Worm (Caenorhabditis elegans) whole organism, L3 larva: ENCODE results near the gene chd-3.

Experiments
- R02D3.7 ChIP-seq: fragments of 150-350 bp; optimal IDR thresholded peaks from 2 replicates; lab custom pipeline; 2014; ENCODE audit warnings: missing biosample characterization, missing genetic modification characterization
- aly-2 ChIP-seq: fragments of 150-350 bp; optimal IDR thresholded peaks from 2 replicates; lab custom pipeline; 2014; ENCODE audit warnings: missing biosample characterization, missing genetic modification characterization
- ama-1 ChIP-seq: fragments of 150-350 bp; optimal IDR thresholded peaks from 2 replicates; lab custom pipeline; 2018
- ceh-28 ChIP-seq: fragments of 150-350 bp; optimal IDR thresholded peaks from 2 replicates; lab custom pipeline; 2014; ENCODE audit warnings: missing biosample characterization, missing genetic modification reagents, missing genetic modification characterization
- ceh-82 ChIP-seq: fragments of 150-350 bp; optimal IDR thresholded peaks from 2 replicates; lab custom pipeline; 2014; ENCODE audit warnings: missing biosample characterization, missing genetic modification characterization
- daf-12 ChIP-seq: fragments of 150-350 bp; optimal IDR thresholded peaks from 2 replicates; lab custom pipeline; 2014; ENCODE audit warnings: missing biosample characterization, missing genetic modification reagents, missing genetic modification characterization
- egl-5 ChIP-seq: fragments of 150-350 bp; optimal IDR thresholded peaks from 2 replicates; lab custom pipeline; 2017; ENCODE audit warnings: missing biosample characterization, missing genetic modification reagents, missing genetic modification characterization, inconsistent platforms
- elt-2 ChIP-seq: sonication (generic microtip); optimal IDR thresholded peaks from 2 replicates; lab custom pipeline; 2016; ENCODE audit warnings: missing genetic modification reagents, mild to moderate bottlenecking, missing genetic modification characterization, missing compliant biosample characterization
- elt-3 ChIP-seq, 3 experiments: fragments of 150-350 bp in 1 of 3; sonication (generic microtip) in 2 of 3; optimal IDR thresholded peaks; 2 replicates in 2 of 3; 4 replicates in 1 of 3; lab custom pipeline; 2014 to 2017; ENCODE audit warnings: missing biosample characterization in 3 of 3, missing genetic modification characterization in 3 of 3
- eor-1 ChIP-seq, 2 experiments: fragments of 150-350 bp; optimal IDR thresholded peaks; 2 replicates each; lab custom pipeline; 2014 to 2018; ENCODE audit warnings: missing biosample characterization in 2 of 2, missing genetic modification characterization in 2 of 2
- fkh-10 ChIP-seq: sonication (generic microtip); optimal IDR thresholded peaks from 2 replicates; lab custom pipeline; 2017; ENCODE audit warnings: missing biosample characterization, missing genetic modification reagents, missing genetic modification characterization
- fkh-2 ChIP-seq: fragments of 150-350 bp; optimal IDR thresholded peaks from 2 replicates; lab custom pipeline; 2014; ENCODE audit warnings: missing biosample characterization, missing genetic modification reagents, missing genetic modification characterization
- fos-1 ChIP-seq: fragments of 150-350 bp; optimal IDR thresholded peaks from 2 replicates; lab custom pipeline; 2014; ENCODE audit warnings: missing biosample characterization, missing genetic modification characterization
- hmg-11 ChIP-seq: sonication (generic microtip); optimal IDR thresholded peaks from 2 replicates; lab custom pipeline; 2016; ENCODE audit warnings: missing genetic modification characterization, missing compliant biosample characterization
- jun-1 ChIP-seq: fragments of 150-350 bp; optimal IDR thresholded peaks from 2 replicates; lab custom pipeline; 2014; ENCODE audit warnings: missing biosample characterization, missing genetic modification reagents, missing genetic modification characterization
- lin-15B ChIP-seq: fragments of 150-350 bp; optimal IDR thresholded peaks from 2 replicates; lab custom pipeline; 2014; ENCODE audit warnings: missing biosample characterization, missing genetic modification characterization
- lin-39 ChIP-seq: fragments of 150-350 bp; optimal IDR thresholded peaks from 2 replicates; lab custom pipeline; 2018; ENCODE audit warnings: missing biosample characterization, missing genetic modification reagents, missing genetic modification characterization
- lsy-12 ChIP-seq: sonication (generic microtip); optimal IDR thresholded peaks from 2 replicates; lab custom pipeline; 2016; ENCODE audit warnings: mild to moderate bottlenecking, missing genetic modification characterization, missing compliant biosample characterization
- mdl-1 ChIP-seq: fragments of 150-350 bp; optimal IDR thresholded peaks from 2 replicates; lab custom pipeline; 2014; ENCODE audit warnings: missing biosample characterization, missing genetic modification characterization
- nfya-1 ChIP-seq: sonication (generic microtip); optimal IDR thresholded peaks from 2 replicates; lab custom pipeline; 2017; ENCODE audit warnings: missing genetic modification characterization, mild to moderate bottlenecking, missing compliant biosample characterization, antibody characterized with exemption, moderate library complexity; ENCODE audit not compliant: insufficient read depth
- nhr-11 ChIP-seq: fragments of 150-350 bp; optimal IDR thresholded peaks from 2 replicates; lab custom pipeline; 2014; ENCODE audit warnings: missing biosample characterization, missing genetic modification characterization
- nhr-12 ChIP-seq: fragments of 150-350 bp; optimal IDR thresholded peaks from 2 replicates; lab custom pipeline; 2014; ENCODE audit warnings: missing biosample characterization, missing genetic modification characterization
- nhr-23 ChIP-seq: fragments of 150-350 bp; optimal IDR thresholded peaks from 2 replicates; lab custom pipeline; 2014; ENCODE audit warnings: missing biosample characterization, missing genetic modification reagents, missing genetic modification characterization
- nhr-237 ChIP-seq: fragments of 150-350 bp; optimal IDR thresholded peaks from 2 replicates; lab custom pipeline; 2014; ENCODE audit warnings: missing biosample characterization, missing genetic modification characterization
- nhr-25 ChIP-seq: sonication (generic microtip); optimal IDR thresholded peaks from 2 replicates; lab custom pipeline; 2017; ENCODE audit warnings: missing biosample characterization, missing genetic modification characterization
- nhr-28 ChIP-seq: fragments of 150-350 bp; optimal IDR thresholded peaks from 2 replicates; lab custom pipeline; 2014; ENCODE audit warnings: missing biosample characterization, missing genetic modification characterization
- nhr-67 ChIP-seq: fragments of 150-350 bp; optimal IDR thresholded peaks from 2 replicates; lab custom pipeline; 2014; ENCODE audit warnings: missing biosample characterization, missing genetic modification characterization
- nhr-77 ChIP-seq: fragments of 150-350 bp; optimal IDR thresholded peaks from 2 replicates; lab custom pipeline; 2014; ENCODE audit warnings: missing biosample characterization, missing genetic modification characterization
- pha-4 ChIP-seq: fragments of 150-350 bp; optimal IDR thresholded peaks from 2 replicates; lab custom pipeline; 2014; ENCODE audit warnings: missing biosample characterization, missing genetic modification reagents, missing genetic modification characterization
- pqm-1 ChIP-seq: fragments of 150-350 bp; optimal IDR thresholded peaks from 2 replicates; lab custom pipeline; 2017; ENCODE audit warnings: missing biosample characterization, missing genetic modification characterization, inconsistent platforms
- sea-2 ChIP-seq: fragments of 150-350 bp; sonication (generic microtip); optimal IDR thresholded peaks from 4 replicates; lab custom pipeline; 2014; ENCODE audit warnings: missing biosample characterization, missing genetic modification reagents, missing genetic modification characterization
- skn-1 ChIP-seq: fragments of 150-350 bp; optimal IDR thresholded peaks from 2 replicates; lab custom pipeline; 2014; ENCODE audit warnings: missing biosample characterization, missing genetic modification characterization
- snpc-4 ChIP-seq: fragments of 150-350 bp; optimal IDR thresholded peaks from 2 replicates; lab custom pipeline; 2014; ENCODE audit warnings: missing biosample characterization, missing genetic modification characterization
- tbx-2 ChIP-seq: sonication (generic microtip); optimal IDR thresholded peaks from 2 replicates; lab custom pipeline; 2016; ENCODE audit warnings: mild to moderate bottlenecking, missing genetic modification characterization, missing compliant biosample characterization
- unc-39 ChIP-seq: sonication (generic microtip); optimal IDR thresholded peaks from 4 replicates; lab custom pipeline; 2017; ENCODE audit warnings: missing biosample characterization, missing genetic modification characterization

Gene chd-3

DNA sequence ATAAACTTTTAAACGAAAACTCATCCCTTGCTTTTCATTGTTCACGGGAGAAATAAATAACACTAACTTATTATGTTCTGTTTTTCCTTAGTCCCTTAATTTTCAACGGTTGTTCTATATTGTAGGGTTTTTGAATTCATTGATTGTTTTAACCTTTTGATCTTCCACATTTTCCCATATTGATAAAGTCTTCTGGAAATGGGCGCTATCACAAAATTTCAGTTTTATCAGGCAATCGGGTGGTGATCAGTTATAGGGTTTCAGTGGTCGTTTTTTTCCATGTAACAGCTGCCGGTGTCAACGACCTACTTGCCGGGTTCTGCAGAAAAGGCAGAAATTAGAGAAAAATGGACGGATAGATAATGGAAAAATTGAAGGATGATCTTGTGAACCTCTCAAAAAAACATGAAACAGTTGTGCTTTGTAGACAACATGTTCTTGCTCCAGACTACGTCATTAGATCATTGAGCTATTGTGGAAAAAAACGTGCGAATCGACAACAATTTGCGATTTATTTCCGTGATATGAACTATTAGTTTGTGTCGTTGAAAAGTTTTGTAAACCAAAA, 17.5 kb upstream of the chd-3 start:
- TF ChIP-seq elt-2 (tag; lab: Kevin White, UChicago) (peak; percentile 70), nfya-1 (tag; lab: Kevin White, UChicago) (peak; percentile 31), R02D3.7 (tag; lab: Kevin White, UChicago) (no peak), egl-5 (tag; lab: Kevin White, UChicago) (peak; percentile 19), pqm-1 (tag; lab: Kevin White, UChicago) (peak; percentile 63), lin-39 (tag; lab: Kevin White, UChicago) (peak; percentile 28), ceh-28 (tag; lab: Kevin White, UChicago) (peak; percentile 5), skn-1 (tag; lab: Kevin White, UChicago) (no peak), fkh-10 (GFP tag; lab: Kevin White, UChicago) (no peak)

ce11 chrX:12869412-12869811, 17.0 kb upstream of the chd-3 start:
- TF ChIP-seq elt-2 (tag; lab: Kevin White, UChicago), result peak; percentile 20
- peak; percentile 14 for TF ChIP-seq skn-1 (tag; lab: Kevin White, UChicago)
- TF ChIP-seq pqm-1 (tag; lab: Kevin White, UChicago), result peak; percentile 32
- TF ChIP-seq nfya-1 (tag; lab: Kevin White, UChicago), result no peak

DNA sequence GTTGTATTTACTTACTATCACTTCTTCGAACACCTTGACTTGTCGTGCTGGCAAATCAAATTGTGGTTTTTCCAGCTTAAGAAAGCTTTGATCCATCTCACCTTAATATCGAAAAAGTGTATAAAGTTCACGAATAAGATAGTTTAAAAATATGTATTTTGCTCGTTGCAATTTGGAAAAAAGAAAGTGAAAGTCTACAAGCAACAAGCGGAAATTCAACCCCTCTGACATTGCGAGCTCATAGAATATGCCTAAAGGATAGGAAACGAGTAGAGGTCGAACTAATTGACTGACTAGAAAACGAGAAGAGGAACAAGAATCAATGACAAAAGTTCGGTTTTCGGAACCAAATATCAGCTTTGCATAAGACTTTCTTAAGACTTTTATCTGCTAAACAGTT, 11.4 kb upstream of the chd-3 start, which contains the start of gene T14G8.4:
TSS of gene T14G8.4 (minus strand) at position 101 of the 400 bp plus-strand sequence.
- TF ChIP-seq skn-1 (tag; lab: Kevin White, UChicago) (no peak), ama-1 (lab: Kevin White, UChicago) (no peak), fos-1 (no peak), elt-3 (tag; optimal IDR thresholded peaks at IDR 0.05; lab: Kevin White, UChicago) (no peak), nhr-237 (no peak), lin-39 (tag; lab: Kevin White, UChicago) (no peak), unc-39 (tag; lab: Kevin White, UChicago) (no peak), jun-1 (no peak)

- no peak for TF ChIP-seq tbx-2 (tag; lab: Kevin White, UChicago)
- TF ChIP-seq nhr-12 (tag; lab: Kevin White, UChicago), result no peak
- no peak for TF ChIP-seq nhr-25 (tag; lab: Kevin White, UChicago)
- TF ChIP-seq nhr-77 (tag; lab: Kevin White, UChicago), result no peak
These were observed 10.9 kb upstream of the chd-3 start for ce11 chrX:12863262-12863661.

- no peak for TF ChIP-seq ama-1 (lab: Kevin White, UChicago)
- TF ChIP-seq nhr-25 (tag; lab: Kevin White, UChicago), result no peak
- TF ChIP-seq egl-5 (tag; lab: Kevin White, UChicago), result no peak
- TF ChIP-seq mdl-1, result no peak
- TF ChIP-seq nfya-1 (tag; lab: Kevin White, UChicago), result no peak
- TF ChIP-seq elt-2 (tag; lab: Kevin White, UChicago), result no peak
- no peak for TF ChIP-seq eor-1 (tag; optimal IDR thresholded peaks at IDR 0.05; lab: Kevin White, UChicago)
- no peak for TF ChIP-seq nhr-28 (tag; lab: Kevin White, UChicago)
- no peak for TF ChIP-seq sea-2 (GFP tag; lab: Kevin White, UChicago)
- no peak for TF ChIP-seq hmg-11
- no peak for TF ChIP-seq lsy-12 (tag; lab: Kevin White, UChicago)
- no peak for TF ChIP-seq snpc-4 (tag; lab: Kevin White, UChicago)
- TF ChIP-seq nhr-67 (tag; lab: Kevin White, UChicago), result no peak
These were observed 10.1 kb upstream of the chd-3 start, which contains the start of gene T14G8.6 for ce11 chrX:12862509-12862908. TSS of gene T14G8.6 (minus strand) at chrX:12862846.

- TF ChIP-seq ceh-28 (tag; lab: Kevin White, UChicago) (peak; percentile 12), nhr-23 (tag; lab: Kevin White, UChicago) (peak; percentile 95), nfya-1 (tag; lab: Kevin White, UChicago) (peak; percentile 53), daf-12 (no peak), aly-2 (no peak), fkh-10 (GFP tag; lab: Kevin White, UChicago) (no peak), egl-5 (tag; lab: Kevin White, UChicago) (no peak), pha-4 (tag; lab: Kevin White, UChicago) (peak; percentile 88), snpc-4 (tag; lab: Kevin White, UChicago) (no peak), ceh-82 (no peak), nhr-25 (tag; lab: Kevin White, UChicago) (peak; percentile 38), nhr-237 (no peak), nhr-12 (tag; lab: Kevin White, UChicago) (no peak), unc-39 (tag; lab: Kevin White, UChicago) (no peak), nhr-11 (tag; lab: Kevin White, UChicago) (no peak), lin-15B (tag; lab: Kevin White, UChicago) (peak; percentile 40), fkh-2 (tag; lab: Kevin White, UChicago) (no peak), elt-2 (tag; lab: Kevin White, UChicago) (peak; percentile 48), hmg-11 (peak; percentile 48)
These were observed 8.4 kb upstream of the chd-3 start, which contains the start of gene T14G8.3 for ce11 chrX:12860711-12861287. TSS of gene T14G8.3 (plus strand) at chrX:12861237.
